Fruit fly (Drosophila melanogaster) whole organism, wandering third instar larva: ENCODE measurements around the gene Prp4k.

Source experiments
- CG32264 ChIP-seq: fragments of 200-800 bp; sonication (Bioruptor generic); optimal IDR thresholded peaks from 2 replicates; lab custom pipeline; 2016; ENCODE audit warnings: missing biosample characterization, missing genetic modification characterization
- CG9705 ChIP-seq: fragments of 200-800 bp; sonication (Bioruptor generic); optimal IDR thresholded peaks from 2 replicates; lab custom pipeline; 2018; ENCODE audit warnings: missing biosample characterization, mild to moderate bottlenecking, missing genetic modification characterization
- CrebA ChIP-seq: fragments of 200-800 bp; sonication (Bioruptor generic); optimal IDR thresholded peaks from 2 replicates; lab custom pipeline; 2016; ENCODE audit warnings: missing biosample characterization, mild to moderate bottlenecking, missing genetic modification characterization, borderline replicate concordance
- Dfd ChIP-seq: fragments of >200 bp; optimal IDR thresholded peaks from 2 replicates; lab custom pipeline; 2017; ENCODE audit warnings: missing biosample characterization, missing genetic modification characterization
- Dif ChIP-seq: fragments of 200-275, 200-300 bp; sonication (Bioruptor generic); optimal IDR thresholded peaks from 2 replicates; lab custom pipeline; 2018; ENCODE audit warnings: missing biosample characterization, missing genetic modification characterization; ENCODE audit not compliant: partially characterized antibody
- GATAd ChIP-seq: sonication (Bioruptor generic); optimal IDR thresholded peaks from 2 replicates; lab custom pipeline; 2016; ENCODE audit warnings: missing biosample characterization, missing genetic modification characterization
- HLH106 ChIP-seq: fragments of 200-800 bp; optimal IDR thresholded peaks from 3 replicates; lab custom pipeline; 2019; ENCODE audit warnings: missing biosample characterization, mild to moderate bottlenecking, missing genetic modification characterization, moderate library complexity
- Hnf4 ChIP-seq: fragments of 200-800 bp; sonication (Bioruptor generic); optimal IDR thresholded peaks from 2 replicates; lab custom pipeline; 2016; ENCODE audit warnings: missing biosample characterization, mild to moderate bottlenecking, missing genetic modification characterization
- Hr78 ChIP-seq: fragments of >200 bp; optimal IDR thresholded peaks from 2 replicates; lab custom pipeline; 2017; ENCODE audit warnings: missing biosample characterization, missing genetic modification characterization
- Hr83 ChIP-seq: fragments of 200-300 bp; sonication (Bioruptor generic); optimal IDR thresholded peaks from 2 replicates; lab custom pipeline; 2016; ENCODE audit warnings: missing biosample characterization, mild to moderate bottlenecking, missing genetic modification characterization, moderate library complexity; ENCODE audit not compliant: poor library complexity, severe bottlenecking
- Jra ChIP-seq: sonication (Bioruptor generic); optimal IDR thresholded peaks from 2 replicates; lab custom pipeline; 2016; ENCODE audit warnings: missing biosample characterization, missing genetic modification characterization
- Mio ChIP-seq: sonication (Bioruptor generic); optimal IDR thresholded peaks from 2 replicates; lab custom pipeline; 2016; ENCODE audit warnings: missing biosample characterization, missing genetic modification characterization
- Myc ChIP-seq: fragments of >200 bp; optimal IDR thresholded peaks from 2 replicates; lab custom pipeline; 2017
- N ChIP-seq: fragments of >200 bp; optimal IDR thresholded peaks from 2 replicates; lab custom pipeline; 2018; ENCODE audit warnings: missing biosample characterization, missing external identifiers, missing genetic modification characterization
- OdsH ChIP-seq: fragments of 200-800 bp; sonication (Bioruptor generic); optimal IDR thresholded peaks from 2 replicates; lab custom pipeline; 2016; ENCODE audit warnings: missing biosample characterization, mild to moderate bottlenecking, missing genetic modification characterization
- Rel ChIP-seq, 2 experiments: fragments of 200-800 bp; sonication (Bioruptor generic) in 1 of 2; optimal IDR thresholded peaks; 2 replicates in 1 of 2; 3 replicates in 1 of 2; lab custom pipeline; 2016 to 2019; ENCODE audit warnings: mild to moderate bottlenecking in 2 of 2, missing biosample characterization in 2 of 2, missing genetic modification characterization in 2 of 2, moderate library complexity in 1 of 2
- Sp1 ChIP-seq: fragments of 200-800 bp; sonication (Bioruptor generic); optimal IDR thresholded peaks from 3 replicates; lab custom pipeline; 2019; ENCODE audit warnings: missing biosample characterization, mild to moderate bottlenecking, missing genetic modification characterization, moderate library complexity
- Vsx2 ChIP-seq: fragments of 200-300, 225-300 bp; sonication (Bioruptor generic); optimal IDR thresholded peaks from 2 replicates; lab custom pipeline; 2018; ENCODE audit warnings: missing biosample characterization, missing genetic modification characterization; ENCODE audit not compliant: partially characterized antibody
- br ChIP-seq: fragments of 200-800 bp; sonication (Bioruptor generic); optimal IDR thresholded peaks from 2 replicates; lab custom pipeline; 2016; ENCODE audit warnings: missing biosample characterization, missing genetic modification characterization
- brk ChIP-seq: fragments of 200-800 bp; sonication (Bioruptor generic); optimal IDR thresholded peaks from 2 replicates; lab custom pipeline; 2016; ENCODE audit warnings: missing biosample characterization, mild to moderate bottlenecking, missing genetic modification characterization
- dl ChIP-seq, 2 experiments: fragments of 175-275, 200-275 bp in 1 of 2; fragments of 200-275 bp in 1 of 2; sonication (Bioruptor generic); optimal IDR thresholded peaks; lab custom pipeline; 2018; ENCODE audit warnings: mild to moderate bottlenecking in 2 of 2, missing biosample characterization in 2 of 2, missing genetic modification characterization in 2 of 2, moderate library complexity in 2 of 2; ENCODE audit not compliant: partially characterized antibody in 2 of 2, insufficient read depth in 1 of 2
- dmrt93B ChIP-seq: fragments of 200-800 bp; sonication (Bioruptor generic); optimal IDR thresholded peaks from 2 replicates; lab custom pipeline; 2018; ENCODE audit warnings: missing biosample characterization, mild to moderate bottlenecking, missing genetic modification characterization
- dsf ChIP-seq: sonication (Bioruptor generic); optimal IDR thresholded peaks from 2 replicates; lab custom pipeline; 2016; ENCODE audit warnings: missing biosample characterization, missing genetic modification characterization, borderline replicate concordance
- ey ChIP-seq: fragments of 200-800 bp; sonication (Bioruptor generic); optimal IDR thresholded peaks from 2 replicates; lab custom pipeline; 2016; ENCODE audit warnings: missing biosample characterization, missing genetic modification characterization
- foxo ChIP-seq, 2 experiments: fragments of 200-800 bp; sonication (Bioruptor generic); optimal IDR thresholded peaks; 2 replicates in 1 of 2; 3 replicates in 1 of 2; lab custom pipeline; 2016 to 2017; ENCODE audit warnings: missing biosample characterization in 2 of 2, missing genetic modification characterization in 2 of 2
- fru ChIP-seq: fragments of 200-800 bp; sonication (Bioruptor generic); optimal IDR thresholded peaks from 3 replicates; lab custom pipeline; 2016; ENCODE audit warnings: missing biosample characterization, mild to moderate bottlenecking, missing genetic modification characterization
- h ChIP-seq: fragments of 200-800 bp; sonication (Bioruptor generic); optimal IDR thresholded peaks from 3 replicates; lab custom pipeline; 2016; ENCODE audit warnings: missing biosample characterization, mild to moderate bottlenecking, missing genetic modification characterization
- jim ChIP-seq: fragments of 175-275, 200-325 bp; sonication (Bioruptor generic); optimal IDR thresholded peaks from 2 replicates; lab custom pipeline; 2016; ENCODE audit warnings: missing biosample characterization, mild to moderate bottlenecking, missing genetic modification characterization
- lola ChIP-seq: fragments of >200 bp; optimal IDR thresholded peaks from 2 replicates; lab custom pipeline; 2017; ENCODE audit warnings: missing biosample characterization, missing genetic modification characterization
- pan ChIP-seq: fragments of >200 bp; optimal IDR thresholded peaks from 2 replicates; lab custom pipeline; 2017
- psq ChIP-seq: fragments of 200-800 bp; sonication (Bioruptor generic); optimal IDR thresholded peaks from 3 replicates; lab custom pipeline; 2017; ENCODE audit warnings: missing biosample characterization, mild to moderate bottlenecking, missing genetic modification characterization, moderate library complexity
- rgr ChIP-seq: fragments of 200-800 bp; sonication (Bioruptor generic); optimal IDR thresholded peaks from 3 replicates; lab custom pipeline; 2016; ENCODE audit warnings: missing biosample characterization, mild to moderate bottlenecking, missing genetic modification characterization
- sv ChIP-seq: fragments of 200-800 bp; sonication (Bioruptor generic); optimal IDR thresholded peaks from 3 replicates; lab custom pipeline; 2016; ENCODE audit warnings: missing biosample characterization, missing genetic modification characterization
- tai ChIP-seq: sonication (Bioruptor generic); optimal IDR thresholded peaks from 2 replicates; lab custom pipeline; 2016; ENCODE audit warnings: missing biosample characterization, missing genetic modification characterization
- usp ChIP-seq: fragments of >200 bp; optimal IDR thresholded peaks from 2 replicates; lab custom pipeline; 2017; ENCODE audit warnings: missing biosample characterization, missing genetic modification characterization

The Prp4k gene

dm6 chr3L:161833-162587 lies 49.2 kb downstream of the Prp4k start:
- TF ChIP-seq HLH106 (tag; lab: Kevin White, UChicago) = no peak
- TF ChIP-seq CG9705 = no peak
- no peak for TF ChIP-seq jim
- TF ChIP-seq OdsH (GFP tag; lab: Kevin White, UChicago) = no peak
- TF ChIP-seq Jra (GFP tag; lab: Kevin White, UChicago) = no peak
- TF ChIP-seq lola (GFP tag; lab: Kevin White, UChicago) = no peak
- TF ChIP-seq CG32264 (GFP tag; lab: Kevin White, UChicago) = no peak
- no peak for TF ChIP-seq Vsx2 (GFP tag; lab: Kevin White, UChicago)
- no peak for TF ChIP-seq rgr (GFP tag; lab: Kevin White, UChicago)
- no peak for TF ChIP-seq Sp1
- no peak for TF ChIP-seq Mio (GFP tag; lab: Kevin White, UChicago)
- no peak for TF ChIP-seq pan

dm6 chr3L:160446-161094 lies 50.7 kb downstream of the Prp4k start:
- TF ChIP-seq fru (GFP tag; lab: Kevin White, UChicago) (no peak), ey (GFP tag; lab: Kevin White, UChicago) (no peak), CG9705 (no peak), h (GFP tag; lab: Kevin White, UChicago) (peak; percentile 12), Dif (GFP tag; lab: Kevin White, UChicago) (peak; percentile 11), jim (no peak), pan (no peak), sv (GFP tag; lab: Kevin White, UChicago) (no peak), Dfd (GFP tag; lab: Kevin White, UChicago) (no peak), lola (GFP tag; lab: Kevin White, UChicago) (no peak), Mio (GFP tag; lab: Kevin White, UChicago) (no peak), N (GFP tag; lab: Kevin White, UChicago) (no peak), Vsx2 (GFP tag; lab: Kevin White, UChicago) (no peak), brk (GFP tag; lab: Kevin White, UChicago) (peak; percentile 15), dmrt93B (GFP tag; lab: Kevin White, UChicago) (no peak), tai (peak; percentile 11), Hr78 (no peak), br (GFP tag; lab: Kevin White, UChicago) (peak; percentile 39), Hr83 (peak; percentile 65), Rel (GFP tag; optimal IDR thresholded peaks at IDR 0.05; lab: Kevin White, UChicago) (no peak), Rel (tag; optimal IDR thresholded peaks at IDR 0.05; lab: Kevin White, UChicago) (peak; percentile 43), foxo (GFP tag; optimal IDR thresholded peaks at IDR 0.05; lab: Kevin White, UChicago) (peak in 1 of 2 experiments; percentile 34), Hnf4 (GFP tag; lab: Kevin White, UChicago) (peak; percentile 54), dsf (GFP tag; lab: Kevin White, UChicago) (no peak), CG32264 (GFP tag; lab: Kevin White, UChicago) (no peak), dl (GFP tag; optimal IDR thresholded peaks at IDR 0.05; lab: Kevin White, UChicago; ENCODE audit: insufficient read depth in 1 of 2, partially characterized antibody in 2 of 2) (peak in 1 of 2 experiments; percentile 45), rgr (GFP tag; lab: Kevin White, UChicago) (peak; percentile 49), Jra (GFP tag; lab: Kevin White, UChicago) (peak; percentile 57), HLH106 (tag; lab: Kevin White, UChicago) (no peak), OdsH (GFP tag; lab: Kevin White, UChicago) (no peak), Myc (no peak), GATAd (GFP tag; lab: Kevin White, UChicago) (no peak), CrebA (GFP tag; lab: Kevin White, UChicago) (no peak), psq (GFP tag; lab: Kevin White, UChicago) (no peak), Sp1 (peak; percentile 57), usp (GFP tag; lab: Kevin White, UChicago) (no peak)
